Worm (Caenorhabditis elegans): ENCODE measurements around the gene srw-8.

- no peak for TF ChIP-seq ama-1 (optimal IDR thresholded peaks at IDR 0.05)
- TF ChIP-seq pqm-1 (tag; optimal IDR thresholded peaks at IDR 0.05): no peak
- no peak for TF ChIP-seq hlh-6 (tag; optimal IDR thresholded peaks at IDR 0.05)
Observed at ce11 chrV:2996105-2996504, 38.0 kb downstream of the srw-8 start, which contains the start of gene srw-120.

Data from whole organism, late embryonic.